Worm (Caenorhabditis elegans) whole organism, young adult: ENCODE data around the gene ehbp-1.
A peak's percentile ranks its signal among the peaks of the same experiment; 100 is the strongest.

Experiments
- attf-6 ChIP-seq: fragments of 200-800 bp; sonication (Bioruptor generic); IDR thresholded peaks from 2 replicates; pipeline ENCODE4 v1.3.6; 2022; ENCODE audit warnings: missing genetic modification reagents, missing genetic modification characterization, missing compliant biosample characterization
- ceh-100 ChIP-seq: fragments of 200-800 bp; sonication (Bioruptor generic); IDR thresholded peaks from 2 replicates; pipeline ENCODE4 v1.3.6; 2022; ENCODE audit warnings: missing genetic modification reagents, missing genetic modification characterization, missing compliant biosample characterization
- dox-1 ChIP-seq: fragments of 200-800 bp; sonication (Bioruptor generic); IDR thresholded peaks from 2 replicates; pipeline ENCODE4 v1.3.6; 2022; ENCODE audit warnings: missing genetic modification reagents, missing genetic modification characterization, missing compliant biosample characterization
- him-1 ChIP-seq: sonication (generic microtip); optimal IDR thresholded peaks from 2 replicates; lab custom pipeline; 2016; ENCODE audit warnings: missing genotype, missing genetic modification reagents, missing genetic modification characterization, missing compliant biosample characterization
- hlh-12 ChIP-seq: sonication (generic microtip); optimal IDR thresholded peaks from 2 replicates; lab custom pipeline; 2016; ENCODE audit warnings: missing genetic modification characterization, missing compliant biosample characterization
- lag-1 ChIP-seq: fragments of 200-800 bp; sonication (Bioruptor generic); IDR thresholded peaks from 2 replicates; pipeline ENCODE4 v1.3.6; 2022; ENCODE audit warnings: missing genetic modification reagents, missing genetic modification characterization, missing compliant biosample characterization
- madf-8 ChIP-seq: fragments of 200-800 bp; sonication (Bioruptor generic); conservative IDR thresholded peaks from 2 replicates; pipeline ENCODE4 v1.3.6; 2022; ENCODE audit warnings: missing genetic modification reagents, missing genetic modification characterization, missing compliant biosample characterization
- nhr-179 ChIP-seq: sonication (generic microtip); optimal IDR thresholded peaks from 2 replicates; lab custom pipeline; 2016; ENCODE audit warnings: mild to moderate bottlenecking, missing genetic modification characterization, missing compliant biosample characterization
- nhr-80 ChIP-seq: sonication (generic microtip); optimal IDR thresholded peaks from 2 replicates; lab custom pipeline; 2016; ENCODE audit warnings: missing genetic modification characterization, missing compliant biosample characterization
- snpc-4 ChIP-seq, 5 experiments: fragments of 150-350 bp in 1 of 5; sonication (generic microtip) in 4 of 5; optimal IDR thresholded peaks; 2 replicates each; lab custom pipeline; 2014 to 2018; ENCODE audit warnings: missing genetic modification characterization in 5 of 5, missing biosample characterization in 3 of 5, antibody characterized with exemption in 2 of 5, mild to moderate bottlenecking in 2 of 5, missing compliant biosample characterization in 2 of 5, missing genotype in 2 of 5, moderate library complexity in 2 of 5, missing genetic modification reagents in 1 of 5
- unc-62 ChIP-seq: fragments of 150-350 bp; optimal IDR thresholded peaks from 2 replicates; lab custom pipeline; 2014; ENCODE audit warnings: missing biosample characterization, missing genetic modification reagents, missing genetic modification characterization

ce11 chrV:9513590-9513989 is 36.9 kb upstream of the ehbp-1 start, which contains the start of gene eif-2Bdelta:
- TF ChIP-seq hlh-12 (tag; lab: Kevin White, UChicago) (no peak), nhr-179 (tag; lab: Kevin White, UChicago) (no peak), snpc-4 (GFP tag; optimal IDR thresholded peaks at IDR 0.05; lab: Kevin White, UChicago) (peak; percentile 15), snpc-4 (tag; optimal IDR thresholded peaks at IDR 0.05; lab: Kevin White, UChicago) (peak in 3 of 4 experiments; percentile 42 to 49 (median 48)), unc-62 (no peak), attf-6 (GFP tag; lab: Robert Waterston, UW) (no peak), nhr-80 (tag; lab: Kevin White, UChicago) (no peak), ceh-100 (no peak), dox-1 (peak; percentile 49; the same call in 1 of the 2 replicates), lag-1 (GFP tag; lab: Robert Waterston, UW) (no peak), him-1 (tag; lab: Kevin White, UChicago) (no peak), madf-8 (GFP tag; lab: Robert Waterston, UW) (no peak)
